Worm (Caenorhabditis elegans): ENCODE results near the gene R01H10.4.

DNA sequence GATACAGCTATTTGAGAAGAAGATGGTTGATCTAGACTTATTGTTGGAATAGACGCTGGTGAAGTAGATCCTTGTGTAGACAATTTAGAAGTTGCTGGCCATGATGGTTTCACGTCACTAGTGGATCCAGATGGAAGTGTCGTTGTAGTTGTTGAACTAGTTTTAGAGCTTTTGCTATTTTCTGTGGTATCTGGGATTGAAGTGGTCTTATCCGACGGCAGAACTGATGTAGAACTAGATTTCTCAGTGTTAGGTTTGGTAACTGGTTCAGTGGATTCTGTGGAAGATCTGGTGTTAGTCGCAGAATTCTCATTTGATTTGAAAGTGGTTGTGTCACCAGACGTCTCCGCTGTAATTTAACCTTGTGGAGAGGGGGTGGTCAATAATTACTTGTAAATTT lies 23.0 kb upstream of the R01H10.4 start:
- TF ChIP-seq ceh-13 (GFP tag; optimal IDR thresholded peaks at IDR 0.05) (no peak), ceh-36 (tag; optimal IDR thresholded peaks at IDR 0.05) (no peak), ama-1 (optimal IDR thresholded peaks at IDR 0.05) (no peak), tbx-11 (GFP tag; IDR thresholded peaks at IDR 0.05) (no peak), ets-7 (tag; optimal IDR thresholded peaks at IDR 0.05) (no peak), B0310.2 (tag; optimal IDR thresholded peaks at IDR 0.05) (no peak), pes-1 (GFP tag; IDR thresholded peaks at IDR 0.05) (no peak), tbx-37 (GFP tag; conservative IDR thresholded peaks at IDR 0.05) (no peak), hmbx-1 (tag; optimal IDR thresholded peaks at IDR 0.05) (no peak)
